Fruit fly (Drosophila melanogaster): ENCODE data around the gene CG14671.

The CG14671 gene

dm6 chr3R:5518627-5519026 is 46.0 kb downstream of the CG14671 start (continued):
- TF ChIP-seq z (GFP tag; IDR thresholded peaks at IDR 0.05) (no peak), CG15073 (GFP tag; optimal IDR thresholded peaks at IDR 0.05) (no peak), Blimp-1 (GFP tag; optimal IDR thresholded peaks at IDR 0.05) (peak; percentile 56), lmd (GFP tag; IDR thresholded peaks at IDR 0.05) (peak; percentile 52), kni (GFP tag; optimal IDR thresholded peaks at IDR 0.05) (no peak), CG10274 (GFP tag; optimal IDR thresholded peaks at IDR 0.05) (no peak), CG31388 (GFP tag; optimal IDR thresholded peaks at IDR 0.05) (no peak), CG17385 (GFP tag; optimal IDR thresholded peaks at IDR 0.05) (peak; percentile 28), gcm2 (GFP tag; optimal IDR thresholded peaks at IDR 0.05) (no peak), Ada2b (GFP tag; IDR thresholded peaks at IDR 0.05) (peak; percentile 40; the same call in 1 of the 2 replicates), en (GFP tag; optimal IDR thresholded peaks at IDR 0.05) (no peak), dmrt99B (tag; optimal IDR thresholded peaks at IDR 0.05) (peak; percentile 65), dimm (GFP tag; IDR thresholded peaks at IDR 0.05) (no peak), br (optimal IDR thresholded peaks at IDR 0.05) (no peak), hb (GFP tag; IDR thresholded peaks at IDR 0.05; ENCODE audit: partially characterized antibody) (no peak), CG16779 (GFP tag; IDR thresholded peaks at IDR 0.05) (no peak), CG10321 (GFP tag; IDR thresholded peaks at IDR 0.05) (no peak), CG9727 (GFP tag; optimal IDR thresholded peaks at IDR 0.05) (peak; percentile 35), stc (GFP tag; IDR thresholded peaks at IDR 0.05) (peak; percentile 43; the same call in 1 of the 2 replicates), odd (GFP tag; optimal IDR thresholded peaks at IDR 0.05) (peak; percentile 21), CG2120 (GFP tag; optimal IDR thresholded peaks at IDR 0.05) (peak; percentile 36), grn (GFP tag; optimal IDR thresholded peaks at IDR 0.05) (peak; percentile 54), phol (tag; optimal IDR thresholded peaks at IDR 0.05) (peak; percentile 64), CG31365 (tag; optimal IDR thresholded peaks at IDR 0.05) (peak; percentile 13), slou (GFP tag; optimal IDR thresholded peaks at IDR 0.05) (no peak), al (GFP tag; IDR thresholded peaks at IDR 0.05) (no peak), Dek (tag; optimal IDR thresholded peaks at IDR 0.05) (peak; percentile 0), CG12744 (GFP tag; optimal IDR thresholded peaks at IDR 0.05) (peak; percentile 5), zfh2 (GFP tag; optimal IDR thresholded peaks at IDR 0.05) (peak; percentile 36), yki (optimal IDR thresholded peaks at IDR 0.05) (no peak), CG10543 (GFP tag; optimal IDR thresholded peaks at IDR 0.05) (no peak), CG11560 (tag; IDR thresholded peaks at IDR 0.05) (no peak), az2 (GFP tag; optimal IDR thresholded peaks at IDR 0.05) (peak; percentile 64), sens-2 (GFP tag; IDR thresholded peaks at IDR 0.05) (peak; percentile 44; the same call in 1 of the 2 replicates), CG11723 (GFP tag; optimal IDR thresholded peaks at IDR 0.05) (peak; percentile 27), trh (GFP tag; optimal IDR thresholded peaks at IDR 0.05) (no peak), Ets65A (GFP tag) (peak; percentile 89), TFAM (GFP tag; optimal IDR thresholded peaks at IDR 0.05) (no peak), Sry-β (GFP tag; optimal IDR thresholded peaks at IDR 0.05) (peak; percentile 11), CTCF (GFP tag; optimal IDR thresholded peaks at IDR 0.05) (no peak), CG12104 (GFP tag; optimal IDR thresholded peaks at IDR 0.05) (peak; percentile 0), Adf1 (GFP tag; IDR thresholded peaks at IDR 0.05) (no peak), pan (optimal IDR thresholded peaks at IDR 0.05) (no peak), pan (GFP tag; optimal IDR thresholded peaks at IDR 0.05 in 1 of 2, IDR thresholded peaks at IDR 0.05 in 1 of 2) (peak in 1 of 2 experiments; percentile 66), Bteb2 (GFP tag; optimal IDR thresholded peaks at IDR 0.05) (peak; percentile 22), row (GFP tag; IDR thresholded peaks at IDR 0.05) (peak; percentile 61), vfl (GFP tag; optimal IDR thresholded peaks at IDR 0.05) (peak; percentile 20), CG12299 (tag; optimal IDR thresholded peaks at IDR 0.05) (no peak), CG16863 (GFP tag; optimal IDR thresholded peaks at IDR 0.05) (peak; percentile 65), disco-r (GFP tag; optimal IDR thresholded peaks at IDR 0.05) (no peak), D19A (tag; optimal IDR thresholded peaks at IDR 0.05) (peak; percentile 46), tap (tag; optimal IDR thresholded peaks at IDR 0.05) (peak; percentile 60), Lim3 (GFP tag; IDR thresholded peaks at IDR 0.05) (no peak), CG1792 (GFP tag; optimal IDR thresholded peaks at IDR 0.05) (peak; percentile 9)
